Worm (Caenorhabditis elegans): ENCODE measurements around the gene F09C8.2.

Gene F09C8.2

ce11 chrX:16133815-16134214 lies 13.0 kb downstream of the F09C8.2 start (continued):
- TF ChIP-seq B0035.1 (tag; optimal IDR thresholded peaks at IDR 0.05) = no peak
- no peak for TF ChIP-seq ama-1 (optimal IDR thresholded peaks at IDR 0.05)
- TF ChIP-seq ama-1 (GFP tag; optimal IDR thresholded peaks at IDR 0.05) = no peak
- TF ChIP-seq T26A5.8 (tag; optimal IDR thresholded peaks at IDR 0.05) = no peak
- no peak for TF ChIP-seq pha-4 (tag; optimal IDR thresholded peaks at IDR 0.05)
- TF ChIP-seq hlh-26 (GFP tag; conservative IDR thresholded peaks at IDR 0.05) = no peak
- TF ChIP-seq cebp-2 (GFP tag; IDR thresholded peaks at IDR 0.05) = no peak
- peak; percentile 4 for TF ChIP-seq attf-5 (GFP tag; optimal IDR thresholded peaks at IDR 0.05)
- TF ChIP-seq gei-17 (GFP tag; optimal IDR thresholded peaks at IDR 0.05) = no peak
- no peak for TF ChIP-seq ztf-28 (GFP tag; IDR thresholded peaks at IDR 0.05)
- TF ChIP-seq nfya-2 (GFP tag; IDR thresholded peaks at IDR 0.05) = no peak
- peak; percentile 10 for TF ChIP-seq ceh-27 (GFP tag; optimal IDR thresholded peaks at IDR 0.05)
- TF ChIP-seq nfyb-1 (GFP tag; IDR thresholded peaks at IDR 0.05) = no peak

ce11 chrX:16131044-16131443 lies 15.8 kb downstream of the F09C8.2 start:
- TF ChIP-seq lin-54 (GFP tag; optimal IDR thresholded peaks at IDR 0.05) (peak; percentile 3), dox-1 (GFP tag; IDR thresholded peaks at IDR 0.05) (peak; percentile 54), F10E7.11 (tag; optimal IDR thresholded peaks at IDR 0.05) (no peak), K12H6.12 (tag; optimal IDR thresholded peaks at IDR 0.05) (peak; percentile 71), Y67H2A.10 (GFP tag; conservative IDR thresholded peaks at IDR 0.05) (no peak), ceh-79 (tag; optimal IDR thresholded peaks at IDR 0.05) (no peak), B0336.3 (GFP tag; IDR thresholded peaks at IDR 0.05) (peak; percentile 62; the same call in 1 of the 2 replicates), hmg-1.2 (GFP tag; IDR thresholded peaks at IDR 0.05) (peak; percentile 29; the same call in 1 of the 2 replicates), T07F8.4 (tag; optimal IDR thresholded peaks at IDR 0.05) (no peak), dpl-1 (GFP tag; optimal IDR thresholded peaks at IDR 0.05) (no peak), attf-5 (GFP tag; optimal IDR thresholded peaks at IDR 0.05) (peak; percentile 38), Y95B8A.8 (GFP tag; IDR thresholded peaks at IDR 0.05) (peak; percentile 41; the same call in 1 of the 2 replicates), ets-4 (GFP tag; optimal IDR thresholded peaks at IDR 0.05) (peak; percentile 69), zfh-2 (GFP tag; conservative IDR thresholded peaks at IDR 0.05) (peak; percentile 77), Y79H2A.3 (GFP tag; conservative IDR thresholded peaks at IDR 0.05) (no peak), egrh-3 (GFP tag; IDR thresholded peaks at IDR 0.05) (peak; percentile 13; the same call in 1 of the 2 replicates), ccch-3 (GFP tag; optimal IDR thresholded peaks at IDR 0.05) (no peak), snpc-3.4 (tag; optimal IDR thresholded peaks at IDR 0.05) (no peak), let-526 (GFP tag; IDR thresholded peaks at IDR 0.05) (no peak), bed-2 (GFP tag; IDR thresholded peaks at IDR 0.05) (0 out of 2 replicates have a peak, but pooled peaks have one; percentile 29), attf-3 (GFP tag; conservative IDR thresholded peaks at IDR 0.05) (no peak), atf-7 (tag; optimal IDR thresholded peaks at IDR 0.05) (peak; percentile 47), pha-4 (tag; optimal IDR thresholded peaks at IDR 0.05) (peak; percentile 48), tbp1 (GFP tag; optimal IDR thresholded peaks at IDR 0.05) (peak; percentile 24), cebp-2 (GFP tag; IDR thresholded peaks at IDR 0.05) (no peak), let-607 (tag; optimal IDR thresholded peaks at IDR 0.05) (peak in 1 of 2 experiments; percentile 27), ZK185.1 (tag; optimal IDR thresholded peaks at IDR 0.05; ENCODE audit: poor library complexity, severe bottlenecking) (peak; percentile 13), ztf-25 (GFP tag; IDR thresholded peaks at IDR 0.05) (no peak), cebp-1 (GFP tag; IDR thresholded peaks at IDR 0.05) (no peak; the same call in 1 of the 2 replicates), cebp-1 (tag; optimal IDR thresholded peaks at IDR 0.05) (peak; percentile 75), sdz-38 (tag; optimal IDR thresholded peaks at IDR 0.05) (no peak), mcd-1 (GFP tag; IDR thresholded peaks at IDR 0.05) (peak; percentile 25; the same call in 1 of the 2 replicates), mxl-1 (tag; optimal IDR thresholded peaks at IDR 0.05) (no peak), snpc-4 (GFP tag; optimal IDR thresholded peaks at IDR 0.05) (no peak), snpc-4 (tag; optimal IDR thresholded peaks at IDR 0.05) (peak in 1 of 4 experiments; percentile 34), ceh-58 (GFP tag; IDR thresholded peaks at IDR 0.05) (no peak), nhr-120 (GFP tag; IDR thresholded peaks at IDR 0.05) (no peak), nhr-80 (tag; optimal IDR thresholded peaks at IDR 0.05) (peak; percentile 72)

Data from whole organism, young adult.